Worm (Caenorhabditis elegans) whole organism, midembryonic: Measurements from ENCODE around the gene F54H12.2.

Experiments
- T22C8.4 ChIP-seq: fragments of 200-800 bp; sonication (Bioruptor generic); IDR thresholded peaks from 2 replicates; pipeline ENCODE4 v1.3.6; 2022; ENCODE audit warnings: missing genetic modification characterization, missing compliant biosample characterization
- flt-1 ChIP-seq: fragments of 200-800 bp; sonication (Bioruptor generic); IDR thresholded peaks from 2 replicates; pipeline ENCODE4 v1.3.6; 2022; ENCODE audit warnings: missing genetic modification characterization, missing compliant biosample characterization
- ref-1 ChIP-seq: fragments of 200-800 bp; sonication (Bioruptor generic); conservative IDR thresholded peaks from 2 replicates; pipeline ENCODE4 v1.3.6; 2022; ENCODE audit warnings: missing genetic modification reagents, missing genetic modification characterization, missing compliant biosample characterization
- ztf-23 ChIP-seq: fragments of 200-800 bp; sonication (Bioruptor generic); IDR thresholded peaks from 2 replicates; pipeline ENCODE4 v1.3.6; 2022; ENCODE audit warnings: missing genetic modification reagents, missing genetic modification characterization, missing compliant biosample characterization
- ztf-29 ChIP-seq: fragments of 200-800 bp; sonication (Bioruptor generic); IDR thresholded peaks from 2 replicates; pipeline ENCODE4 v1.3.6; 2022; ENCODE audit warnings: missing genetic modification reagents, missing genetic modification characterization, missing compliant biosample characterization

DNA sequence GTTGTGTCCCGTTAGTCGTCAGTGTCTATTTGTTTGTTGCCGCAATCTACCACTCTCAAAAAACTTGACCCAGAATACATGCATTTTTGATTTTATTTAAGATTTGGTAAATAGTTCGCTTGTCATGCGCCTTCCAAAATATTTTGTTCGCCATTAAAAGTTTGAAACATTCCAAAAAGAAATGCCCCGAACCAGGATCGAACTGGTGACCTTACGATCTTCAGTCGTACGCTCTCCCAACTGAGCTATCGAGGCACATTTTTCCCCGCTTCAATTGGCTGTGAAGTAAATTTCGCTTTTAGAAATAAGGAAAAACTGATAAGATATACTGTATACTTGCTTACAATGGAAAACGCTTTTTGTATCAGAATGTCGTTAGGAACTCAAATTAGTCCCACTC lies 13.9 kb downstream of the F54H12.2 start:
- TF ChIP-seq ztf-23 (GFP tag; lab: Robert Waterston, UW): no peak
- no peak for TF ChIP-seq flt-1
- no peak for TF ChIP-seq ztf-29 (GFP tag; lab: Robert Waterston, UW)
- no peak for TF ChIP-seq ref-1 (GFP tag; lab: Robert Waterston, UW)
- no peak for TF ChIP-seq T22C8.4 (GFP tag; lab: Robert Waterston, UW)
